Fruit fly (Drosophila melanogaster) whole organism, prepupa: ENCODE data around the gene CG13082.

ENCODE experiments used
- Blimp-1 ChIP-seq: fragments of 200-800 bp; sonication (Bioruptor generic); optimal IDR thresholded peaks from 3 replicates; lab custom pipeline; 2017; ENCODE audit warnings: missing biosample characterization, missing genetic modification characterization, mild to moderate bottlenecking, moderate library complexity, missing genetic modification reagents
- CG10631 ChIP-seq: fragments of 200-800 bp; sonication (Bioruptor generic); optimal IDR thresholded peaks from 2 replicates; lab custom pipeline; 2016; ENCODE audit warnings: missing biosample characterization, missing genetic modification characterization
- CG11294 ChIP-seq: fragments of 200-800 bp; sonication (Bioruptor generic); IDR thresholded peaks from 2 replicates; pipeline ENCODE4 v1.3.6; 2022; ENCODE audit warnings: missing biosample characterization, missing genetic modification characterization
- CG11762 ChIP-seq: fragments of 200-800 bp; sonication (Bioruptor generic); optimal IDR thresholded peaks from 3 replicates; lab custom pipeline; 2016; ENCODE audit warnings: missing biosample characterization, missing genetic modification characterization; ENCODE audit not compliant: insufficient read depth
- CG11902 ChIP-seq: fragments of 200-800 bp; sonication (Bioruptor generic); optimal IDR thresholded peaks from 3 replicates; lab custom pipeline; 2016; ENCODE audit warnings: missing biosample characterization, missing genetic modification characterization
- CG16779 ChIP-seq: fragments of 200-800 bp; sonication (Bioruptor generic); optimal IDR thresholded peaks from 3 replicates; lab custom pipeline; 2017; ENCODE audit warnings: missing biosample characterization, mild to moderate bottlenecking, missing genetic modification characterization
- CG3032 ChIP-seq: fragments of 200-800 bp; optimal IDR thresholded peaks from 2 replicates; lab custom pipeline; 2019; ENCODE audit warnings: missing biosample characterization, mild to moderate bottlenecking, missing genetic modification characterization, moderate library complexity
- CG31627 ChIP-seq: fragments of 200-800 bp; sonication (Bioruptor generic); optimal IDR thresholded peaks from 3 replicates; lab custom pipeline; 2016; ENCODE audit warnings: missing biosample characterization, missing genetic modification characterization
- CG32006 ChIP-seq: fragments of 200-800 bp; sonication (Bioruptor generic); optimal IDR thresholded peaks from 3 replicates; lab custom pipeline; 2017; ENCODE audit warnings: missing biosample characterization, mild to moderate bottlenecking, missing genetic modification characterization
- CG3919 ChIP-seq: fragments of 200-800 bp; sonication (Bioruptor generic); optimal IDR thresholded peaks from 3 replicates; lab custom pipeline; 2016; ENCODE audit warnings: missing biosample characterization, missing genetic modification characterization
- CG4318 ChIP-seq: fragments of 200-800 bp; sonication (Bioruptor generic); optimal IDR thresholded peaks from 3 replicates; lab custom pipeline; 2017; ENCODE audit warnings: missing biosample characterization, mild to moderate bottlenecking, missing genetic modification characterization
- CG6163 ChIP-seq: fragments of 200-800 bp; sonication (Bioruptor generic); IDR thresholded peaks from 3 replicates; pipeline ENCODE4 v1.3.6; 2022; ENCODE audit warnings: missing biosample characterization, missing genetic modification characterization
- CG6276 ChIP-seq: fragments of 200-800 bp; sonication (Bioruptor generic); optimal IDR thresholded peaks from 2 replicates; lab custom pipeline; 2017; ENCODE audit warnings: missing biosample characterization, mild to moderate bottlenecking, missing genetic modification characterization
- CG6854 ChIP-seq: fragments of 200-800 bp; sonication (Bioruptor generic); optimal IDR thresholded peaks from 2 replicates; lab custom pipeline; 2017; ENCODE audit warnings: missing biosample characterization, mild to moderate bottlenecking, missing genetic modification characterization
- CG7368 ChIP-seq: fragments of 200-800 bp; sonication (Bioruptor generic); optimal IDR thresholded peaks from 3 replicates; lab custom pipeline; 2016; ENCODE audit warnings: missing biosample characterization, missing genetic modification characterization
- CG9139 ChIP-seq: fragments of 200-800 bp; sonication (Bioruptor generic); optimal IDR thresholded peaks from 3 replicates; lab custom pipeline; 2017; ENCODE audit warnings: missing biosample characterization, mild to moderate bottlenecking, missing genetic modification characterization
- Eip75B ChIP-seq: fragments of 200-800 bp; sonication (Bioruptor generic); optimal IDR thresholded peaks from 3 replicates; lab custom pipeline; 2016; ENCODE audit warnings: missing biosample characterization, missing genetic modification characterization
- Eip78C ChIP-seq: fragments of 200-800 bp; sonication (Bioruptor generic); peaks from one replicate; lab custom pipeline; 2016; ENCODE audit warnings: missing biosample characterization, missing genetic modification characterization
- Eip93F ChIP-seq: fragments of 200-800 bp; sonication (Bioruptor generic); optimal IDR thresholded peaks from 2 replicates; lab custom pipeline; 2016; ENCODE audit warnings: missing biosample characterization, mild to moderate bottlenecking, missing genetic modification characterization
- Ets21C ChIP-seq: fragments of 200-800 bp; sonication (Bioruptor generic); optimal IDR thresholded peaks from 3 replicates; lab custom pipeline; 2016; ENCODE audit warnings: missing biosample characterization, missing genetic modification characterization
- Ets96B ChIP-seq: fragments of 200-800 bp; optimal IDR thresholded peaks from 2 replicates; lab custom pipeline; 2019; ENCODE audit warnings: missing biosample characterization, mild to moderate bottlenecking, missing genetic modification characterization, moderate library complexity
- Gug ChIP-seq: fragments of 200-800 bp; sonication (Bioruptor generic); IDR thresholded peaks from 2 replicates; pipeline ENCODE4 v1.3.6; 2022; ENCODE audit warnings: missing biosample characterization, missing genetic modification characterization
- Hr38 ChIP-seq: sonication (Bioruptor generic); optimal IDR thresholded peaks from 2 replicates; lab custom pipeline; 2016; ENCODE audit warnings: missing biosample characterization, missing genetic modification characterization
- Lpt ChIP-seq: fragments of 200-800 bp; sonication (Bioruptor generic); optimal IDR thresholded peaks from 3 replicates; lab custom pipeline; 2016; ENCODE audit warnings: missing biosample characterization, missing genetic modification characterization
- OdsH ChIP-seq: fragments of 200-800 bp; sonication (Bioruptor generic); optimal IDR thresholded peaks from 3 replicates; lab custom pipeline; 2016; ENCODE audit warnings: missing biosample characterization, missing genetic modification characterization
- Smox ChIP-seq: fragments of 200-800 bp; sonication (Bioruptor generic); optimal IDR thresholded peaks from 3 replicates; lab custom pipeline; 2016; ENCODE audit warnings: missing biosample characterization, missing genetic modification characterization
- Sox102F ChIP-seq: fragments of 200-800 bp; sonication (Bioruptor generic); optimal IDR thresholded peaks from 2 replicates; lab custom pipeline; 2016; ENCODE audit warnings: missing biosample characterization, mild to moderate bottlenecking, missing genetic modification characterization
- Sox14 ChIP-seq: fragments of 200-800 bp; sonication (Bioruptor generic); optimal IDR thresholded peaks from 3 replicates; lab custom pipeline; 2016; ENCODE audit warnings: missing biosample characterization, missing genetic modification characterization
- Sox15 ChIP-seq: fragments of 200-800 bp; sonication (Bioruptor generic); optimal IDR thresholded peaks from 3 replicates; lab custom pipeline; 2016; ENCODE audit warnings: missing biosample characterization, missing genetic modification characterization
- achi ChIP-seq: fragments of 200-800 bp; sonication (Bioruptor generic); optimal IDR thresholded peaks from 3 replicates; lab custom pipeline; 2016; ENCODE audit warnings: missing biosample characterization, missing genetic modification characterization
- acj6 ChIP-seq: fragments of 200-800 bp; sonication (Bioruptor generic); optimal IDR thresholded peaks from 3 replicates; lab custom pipeline; 2016; ENCODE audit warnings: missing biosample characterization, missing genetic modification characterization
- dsx ChIP-seq: fragments of 200-800 bp; optimal IDR thresholded peaks from 3 replicates; lab custom pipeline; 2019; ENCODE audit warnings: missing biosample characterization, mild to moderate bottlenecking, missing genetic modification characterization, moderate library complexity; ENCODE audit not compliant: poor library complexity, severe bottlenecking
- eg ChIP-seq: fragments of 200-800 bp; sonication (Bioruptor generic); IDR thresholded peaks from 3 replicates; pipeline ENCODE4 v1.3.6; 2022; ENCODE audit warnings: missing biosample characterization, missing genetic modification characterization
- fd59A ChIP-seq: fragments of 200-800 bp; sonication (Bioruptor generic); optimal IDR thresholded peaks from 2 replicates; lab custom pipeline; 2017; ENCODE audit warnings: missing biosample characterization, mild to moderate bottlenecking, missing genetic modification characterization, missing genetic modification reagents
- fd85E ChIP-seq: fragments of 200-800 bp; sonication (Bioruptor generic); optimal IDR thresholded peaks from 3 replicates; lab custom pipeline; 2016; ENCODE audit warnings: missing biosample characterization, missing genetic modification characterization
- fkh ChIP-seq: fragments of 200-800 bp; sonication (Bioruptor generic); optimal IDR thresholded peaks from 3 replicates; lab custom pipeline; 2017; ENCODE audit warnings: missing biosample characterization, mild to moderate bottlenecking, missing genetic modification characterization, moderate library complexity
- lz ChIP-seq: fragments of 200-800 bp; sonication (Bioruptor generic); optimal IDR thresholded peaks from 3 replicates; lab custom pipeline; 2016; ENCODE audit warnings: missing biosample characterization, missing genetic modification characterization
- net ChIP-seq: fragments of 200-800 bp; sonication (Bioruptor generic); optimal IDR thresholded peaks from 3 replicates; lab custom pipeline; 2016; ENCODE audit warnings: missing biosample characterization, missing genetic modification characterization
- pdm3 ChIP-seq: fragments of 200-800 bp; sonication (Bioruptor generic); optimal IDR thresholded peaks from 3 replicates; lab custom pipeline; 2016; ENCODE audit warnings: missing biosample characterization, missing genetic modification characterization
- spab ChIP-seq: fragments of 200-800 bp; sonication (Bioruptor generic); optimal IDR thresholded peaks from 2 replicates; lab custom pipeline; 2017; ENCODE audit warnings: missing biosample characterization, mild to moderate bottlenecking, missing genetic modification characterization, missing genetic modification reagents
- ss ChIP-seq, 2 experiments: fragments of 200-800 bp; sonication (Bioruptor generic); optimal IDR thresholded peaks; 2 replicates in 1 of 2; 3 replicates in 1 of 2; lab custom pipeline; 2017 to 2018; ENCODE audit warnings: mild to moderate bottlenecking in 2 of 2, missing biosample characterization in 2 of 2, missing genetic modification characterization in 2 of 2, moderate library complexity in 1 of 2
- svp ChIP-seq: fragments of 200-800 bp; sonication (Bioruptor generic); peaks from one replicate; lab custom pipeline; 2016; ENCODE audit warnings: missing biosample characterization, missing genetic modification characterization
- topi ChIP-seq: fragments of 200-800 bp; sonication (Bioruptor generic); optimal IDR thresholded peaks from 3 replicates; lab custom pipeline; 2016; ENCODE audit warnings: missing biosample characterization, missing genetic modification characterization

CG13082 gene

DNA sequence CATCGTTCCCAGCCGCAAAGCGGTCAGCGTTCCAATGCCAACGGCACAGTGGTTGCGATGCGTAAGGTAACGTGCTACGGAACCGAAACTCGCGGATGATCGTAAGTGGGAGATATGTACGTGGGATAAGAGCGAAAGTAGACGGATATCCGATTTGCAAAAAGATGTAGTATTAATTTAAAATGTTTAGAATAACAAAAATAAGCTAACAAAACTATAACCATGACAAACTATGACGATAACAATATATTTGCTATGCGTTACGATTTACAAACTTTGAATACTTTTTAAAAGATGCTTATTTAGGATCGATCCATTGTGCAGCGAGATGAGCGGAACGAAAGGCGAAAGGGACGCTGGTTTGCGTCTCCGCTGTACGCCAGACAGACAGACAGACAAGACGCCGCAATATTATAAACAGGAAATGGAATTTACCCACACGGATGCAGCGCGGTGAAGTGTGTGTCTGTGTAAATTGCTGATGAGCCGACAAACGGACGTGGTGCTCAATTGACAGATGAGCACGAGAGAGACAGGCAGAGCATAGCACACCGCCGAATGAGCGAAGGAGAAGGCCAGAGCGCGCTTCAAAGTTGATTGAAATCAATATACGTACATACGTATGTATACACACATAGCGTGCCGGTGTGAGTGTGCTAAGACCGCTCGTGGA lies 37.5 kb downstream of the CG13082 start (continued):
- TF ChIP-seq topi (peak; percentile 98), Smox (GFP tag; lab: Kevin White, UChicago) (peak; percentile 96), CG3032 (tag; lab: Kevin White, UChicago) (peak; percentile 96), CG11902 (peak; percentile 93), Sox15 (peak; percentile 94), OdsH (peak; percentile 97), Ets96B (tag; lab: Kevin White, UChicago) (peak; percentile 97), CG31627 (peak; percentile 98), pdm3 (GFP tag; lab: Kevin White, UChicago) (peak; percentile 97)
- TF ChIP-seq, all 60 proteins: peak for 58

DNA sequence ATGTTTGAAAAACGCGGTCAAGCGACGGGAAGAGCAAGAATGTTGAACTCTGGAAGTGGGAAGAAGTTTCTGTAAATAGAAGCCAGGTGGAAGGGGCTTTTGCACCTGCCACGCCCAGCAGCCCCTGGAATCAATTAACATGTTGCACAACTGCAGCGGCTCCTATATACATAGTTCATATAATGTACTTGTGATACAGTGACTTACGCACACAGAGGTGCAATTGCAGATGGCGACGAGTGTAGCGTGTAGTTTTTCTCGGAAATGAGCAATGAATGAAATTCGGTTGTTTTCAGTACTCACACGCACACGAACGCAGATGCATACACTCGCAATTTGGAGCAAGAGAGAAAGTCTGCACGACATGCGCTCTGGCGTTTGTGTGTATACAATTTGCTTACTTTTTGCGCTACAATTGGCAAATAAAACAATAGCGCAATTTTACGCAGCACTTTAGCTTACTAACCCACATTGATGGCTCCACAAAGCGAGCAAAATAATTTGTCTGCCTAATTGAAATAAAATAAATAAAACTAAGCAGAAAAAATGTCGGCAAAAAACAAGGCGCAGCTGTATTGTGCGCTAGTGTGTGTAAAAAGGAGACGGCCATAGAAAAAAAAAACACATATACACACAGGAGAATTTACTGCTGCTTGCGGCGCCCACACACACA lies 38.2 kb downstream of the CG13082 start:
- TF ChIP-seq fd59A (GFP tag; lab: Kevin White, UChicago) (peak; percentile 31), Eip78C (GFP tag; lab: Kevin White, UChicago) (peak; percentile 87), CG11902 (no peak), spab (GFP tag; lab: Kevin White, UChicago) (no peak), CG10631 (GFP tag; lab: Kevin White, UChicago) (no peak), CG16779 (tag; lab: Kevin White, UChicago) (peak; percentile 3), Sox102F (GFP tag; lab: Kevin White, UChicago) (peak; percentile 1), Gug (GFP tag; lab: Robert Waterston, UW) (no peak), CG6163 (GFP tag; lab: Robert Waterston, UW) (peak; percentile 63; the same call in 2 of the 3 replicates), fd85E (peak; percentile 32), Hr38 (GFP tag; lab: Kevin White, UChicago) (no peak), fkh (GFP tag; lab: Kevin White, UChicago) (peak; percentile 73), dsx (GFP tag; lab: Kevin White, UChicago) (no peak), ss (GFP tag; optimal IDR thresholded peaks at IDR 0.05; lab: Kevin White, UChicago) (peak in 1 of 2 experiments; percentile 22), eg (GFP tag; lab: Robert Waterston, UW) (0 out of 3 replicates have a peak, but pooled peaks have one; percentile 33), Blimp-1 (GFP tag; lab: Kevin White, UChicago) (peak; percentile 12), CG3919 (GFP tag; lab: Kevin White, UChicago) (no peak), CG32006 (GFP tag; lab: Kevin White, UChicago) (peak; percentile 20), acj6 (GFP tag; lab: Kevin White, UChicago) (no peak), CG6854 (GFP tag; lab: Kevin White, UChicago) (peak; percentile 3), Eip75B (GFP tag; lab: Kevin White, UChicago) (peak; percentile 22), svp (no peak)

DNA sequence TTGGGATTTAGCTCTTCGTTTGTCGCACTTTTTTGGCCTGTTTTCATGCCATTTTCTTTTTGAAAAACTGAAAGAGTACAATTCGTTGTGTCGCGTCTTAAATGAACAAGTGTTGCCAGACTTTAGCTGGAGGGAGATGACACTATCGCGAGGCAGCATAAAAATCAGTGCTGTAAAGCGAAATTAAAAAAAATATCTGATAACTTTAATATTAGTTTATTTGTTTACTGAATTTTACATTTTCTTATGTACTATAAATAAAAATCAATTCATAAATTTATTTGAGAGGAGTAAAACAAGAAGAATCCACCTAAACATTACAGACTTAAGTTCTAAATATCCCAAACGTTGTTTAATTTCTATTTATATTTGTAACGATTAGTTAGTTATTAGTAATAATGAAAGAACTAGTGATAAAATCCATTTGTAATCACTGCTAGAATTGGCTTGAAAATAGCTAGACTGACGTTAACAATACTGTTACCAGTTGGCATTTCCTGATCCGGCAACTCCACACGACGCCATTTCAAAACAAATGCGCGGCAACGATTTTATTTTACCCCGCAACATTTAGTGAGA lies 39.1 kb downstream of the CG13082 start, which contains the start of the genes spi and msb1l:
spi (minus strand) TSS at position 129 of the 579 bp plus-strand sequence.
msb1l (plus strand) TSS at position 515 of the 579 bp plus-strand sequence.
- TF ChIP-seq achi (GFP tag; lab: Kevin White, UChicago) (peak; percentile 12), Gug (GFP tag; lab: Robert Waterston, UW) (no peak), pdm3 (GFP tag; lab: Kevin White, UChicago) (peak; percentile 42), CG11902 (peak; percentile 5), CG11762 (GFP tag; lab: Kevin White, UChicago) (no peak), Lpt (GFP tag; lab: Kevin White, UChicago) (no peak), svp (no peak), net (GFP tag; lab: Kevin White, UChicago) (no peak), CG7368 (GFP tag; lab: Kevin White, UChicago) (no peak), Eip93F (GFP tag; lab: Kevin White, UChicago) (no peak), CG6276 (GFP tag; lab: Kevin White, UChicago) (no peak), Ets21C (no peak), CG32006 (GFP tag; lab: Kevin White, UChicago) (no peak), Sox102F (GFP tag; lab: Kevin White, UChicago) (no peak), CG6163 (GFP tag; lab: Robert Waterston, UW) (no peak), CG11294 (GFP tag; lab: Robert Waterston, UW) (no peak), Blimp-1 (GFP tag; lab: Kevin White, UChicago) (peak; percentile 14), spab (GFP tag; lab: Kevin White, UChicago) (no peak), CG4318 (GFP tag; lab: Kevin White, UChicago) (no peak), CG3032 (tag; lab: Kevin White, UChicago) (peak; percentile 57), topi (peak; percentile 12), fkh (GFP tag; lab: Kevin White, UChicago) (no peak), Sox14 (GFP tag; lab: Kevin White, UChicago) (peak; percentile 1), OdsH (peak; percentile 50), CG16779 (tag; lab: Kevin White, UChicago) (no peak), CG9139 (GFP tag; lab: Kevin White, UChicago) (no peak), lz (GFP tag; lab: Kevin White, UChicago) (peak; percentile 33)
